Fruit fly (Drosophila melanogaster) S2 (cell line): ENCODE measurements around the gene CG43098.

Experiments
- CG8478 ChIP-seq: fragments of >200 bp; optimal IDR thresholded peaks from 2 replicates; lab custom pipeline; 2018
- CTCF ChIP-seq, 2 experiments: fragments of >200 bp; optimal IDR thresholded peaks; 2 replicates each; lab custom pipeline; 2018

DNA sequence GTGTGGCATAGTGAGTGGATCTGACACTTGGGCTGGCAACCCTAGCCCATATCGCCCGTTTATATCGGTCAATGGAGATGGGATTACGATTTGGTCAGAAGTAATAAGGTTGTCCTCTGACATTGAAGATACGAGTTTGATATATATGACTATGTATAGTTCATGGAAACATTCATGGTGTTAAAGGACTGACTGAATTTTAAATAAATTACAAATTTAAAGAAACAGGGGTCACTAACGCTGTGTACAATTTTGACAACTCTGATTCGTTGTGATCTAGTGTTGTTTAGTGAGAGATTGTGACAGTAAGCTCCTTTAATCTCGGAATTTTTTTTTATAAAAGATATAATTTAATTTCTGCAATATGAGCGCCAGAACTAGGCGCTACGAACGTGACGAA is at the start of gene CG43098:
- TF ChIP-seq CTCF (optimal IDR thresholded peaks at IDR 0.05; lab: Kevin White, UChicago) (no peak), CG8478 (lab: Kevin White, UChicago) (no peak)
